Worm (Caenorhabditis elegans) whole organism, L2 larva: Measurements from ENCODE around the gene sru-40.

Experiments used
- C34F6.9 ChIP-seq: fragments of 150-350 bp; optimal IDR thresholded peaks from 2 replicates; lab custom pipeline; 2014; ENCODE audit warnings: missing biosample characterization, missing genetic modification characterization
- F13H6.1 ChIP-seq: sonication (generic microtip); optimal IDR thresholded peaks from 2 replicates; lab custom pipeline; 2016; ENCODE audit warnings: missing genetic modification characterization, missing compliant biosample characterization
- R02D3.7 ChIP-seq: fragments of 150-350 bp; optimal IDR thresholded peaks from 2 replicates; lab custom pipeline; 2014; ENCODE audit warnings: missing biosample characterization, missing genetic modification characterization
- Y55F3AM.14 ChIP-seq: fragments of 200-800 bp; sonication (Bioruptor generic); optimal IDR thresholded peaks from 2 replicates; lab custom pipeline; 2018; ENCODE audit warnings: mild to moderate bottlenecking, missing genetic modification characterization, missing compliant biosample characterization
- alr-1 ChIP-seq: fragments of 150-350 bp; optimal IDR thresholded peaks from 2 replicates; lab custom pipeline; 2014; ENCODE audit warnings: missing biosample characterization, missing genetic modification characterization
- aly-2 ChIP-seq: fragments of 150-350 bp; optimal IDR thresholded peaks from 2 replicates; lab custom pipeline; 2014; ENCODE audit warnings: missing biosample characterization, missing genetic modification characterization
- blmp-1 ChIP-seq: sonication (generic microtip); optimal IDR thresholded peaks from 2 replicates; lab custom pipeline; 2017; ENCODE audit warnings: missing genetic modification characterization, mild to moderate bottlenecking, missing compliant biosample characterization, antibody characterized with exemption, moderate library complexity; ENCODE audit not compliant: insufficient read depth
- ceh-16 ChIP-seq: fragments of 150-350 bp; optimal IDR thresholded peaks from 2 replicates; lab custom pipeline; 2014; ENCODE audit warnings: missing biosample characterization, missing genetic modification characterization
- ceh-82 ChIP-seq: fragments of 150-350 bp; optimal IDR thresholded peaks from 2 replicates; lab custom pipeline; 2014; ENCODE audit warnings: missing biosample characterization, missing genetic modification characterization
- crh-2 ChIP-seq: sonication (generic microtip); optimal IDR thresholded peaks from 2 replicates; lab custom pipeline; 2017; ENCODE audit warnings: missing biosample characterization, missing genetic modification characterization
- elt-3 ChIP-seq: sonication (generic microtip); optimal IDR thresholded peaks from 2 replicates; lab custom pipeline; 2017; ENCODE audit warnings: missing biosample characterization, missing genetic modification characterization
- fos-1 ChIP-seq: fragments of 150-350 bp; optimal IDR thresholded peaks from 2 replicates; lab custom pipeline; 2014; ENCODE audit warnings: missing biosample characterization, missing genetic modification characterization
- gmeb-1 ChIP-seq: fragments of 150-350 bp; optimal IDR thresholded peaks from 2 replicates; lab custom pipeline; 2014; ENCODE audit warnings: missing biosample characterization, missing genetic modification characterization
- lin-11 ChIP-seq: fragments of 150-350 bp; sonication (generic microtip); optimal IDR thresholded peaks from 2 replicates; lab custom pipeline; 2014; ENCODE audit warnings: missing biosample characterization, missing genetic modification characterization, inconsistent platforms, mixed read lengths
- lin-39 ChIP-seq: fragments of 150-350 bp; optimal IDR thresholded peaks from 2 replicates; lab custom pipeline; 2014; ENCODE audit warnings: missing biosample characterization, missing genetic modification reagents, missing genetic modification characterization
- lsy-2 ChIP-seq, 2 experiments: fragments of 150-350 bp in 1 of 2; sonication (generic microtip) in 1 of 2; optimal IDR thresholded peaks; 2 replicates each; lab custom pipeline; 2014 to 2017; ENCODE audit warnings: missing biosample characterization in 2 of 2, missing genetic modification characterization in 2 of 2
- mab-5 ChIP-seq: fragments of 150-350 bp; optimal IDR thresholded peaks from 2 replicates; lab custom pipeline; 2014; ENCODE audit warnings: missing biosample characterization, missing genetic modification characterization
- mbf-1 ChIP-seq: sonication (generic microtip); optimal IDR thresholded peaks from 2 replicates; lab custom pipeline; 2017; ENCODE audit warnings: missing biosample characterization, missing genetic modification characterization
- mdl-1 ChIP-seq, 2 experiments: fragments of 150-350 bp in 1 of 2; sonication (generic microtip) in 1 of 2; optimal IDR thresholded peaks; 2 replicates each; lab custom pipeline; 2017; ENCODE audit warnings: missing biosample characterization in 2 of 2, missing genetic modification characterization in 2 of 2
- nhr-10 ChIP-seq: sonication (generic microtip); optimal IDR thresholded peaks from 2 replicates; lab custom pipeline; 2017; ENCODE audit warnings: missing biosample characterization, missing genetic modification characterization
- nhr-11 ChIP-seq: fragments of 150-350 bp; optimal IDR thresholded peaks from 2 replicates; lab custom pipeline; 2014; ENCODE audit warnings: missing biosample characterization, missing genetic modification characterization
- nhr-12 ChIP-seq: fragments of 150-350 bp; optimal IDR thresholded peaks from 2 replicates; lab custom pipeline; 2014; ENCODE audit warnings: missing biosample characterization, missing genetic modification characterization
- nhr-129 ChIP-seq: fragments of 150-350 bp; optimal IDR thresholded peaks from 2 replicates; lab custom pipeline; 2014; ENCODE audit warnings: missing biosample characterization, missing genetic modification characterization
- nhr-21 ChIP-seq: fragments of 150-350 bp; optimal IDR thresholded peaks from 2 replicates; lab custom pipeline; 2014; ENCODE audit warnings: missing biosample characterization, missing genetic modification characterization
- nhr-237 ChIP-seq: fragments of 150-350 bp; optimal IDR thresholded peaks from 2 replicates; lab custom pipeline; 2014; ENCODE audit warnings: missing biosample characterization, missing genetic modification characterization
- nhr-25 ChIP-seq: fragments of 150-350 bp; sonication (generic microtip); optimal IDR thresholded peaks from 3 replicates; lab custom pipeline; 2014; ENCODE audit warnings: missing biosample characterization, missing genetic modification characterization
- nhr-6 ChIP-seq: fragments of 150-350 bp; optimal IDR thresholded peaks from 2 replicates; lab custom pipeline; 2014; ENCODE audit warnings: missing biosample characterization, missing genetic modification characterization
- nhr-77 ChIP-seq: fragments of 150-350 bp; optimal IDR thresholded peaks from 2 replicates; lab custom pipeline; 2014; ENCODE audit warnings: missing biosample characterization, missing genetic modification characterization
- peb-1 ChIP-seq: fragments of 150-350 bp; optimal IDR thresholded peaks from 2 replicates; lab custom pipeline; 2014; ENCODE audit warnings: missing biosample characterization, missing genetic modification characterization
- skn-1 ChIP-seq: sonication (generic microtip); optimal IDR thresholded peaks from 2 replicates; lab custom pipeline; 2017; ENCODE audit warnings: missing biosample characterization, missing genetic modification characterization
- snpc-4 ChIP-seq: fragments of 150-350 bp; optimal IDR thresholded peaks from 2 replicates; lab custom pipeline; 2014; ENCODE audit warnings: missing biosample characterization, missing genetic modification characterization
- unc-55 ChIP-seq: fragments of 150-350 bp; sonication (generic microtip); optimal IDR thresholded peaks from 3 replicates; lab custom pipeline; 2014; ENCODE audit warnings: missing biosample characterization, missing genetic modification reagents, missing genetic modification characterization
- unc-62 ChIP-seq: fragments of 150-350 bp; optimal IDR thresholded peaks from 2 replicates; lab custom pipeline; 2014; ENCODE audit warnings: missing biosample characterization, missing genetic modification reagents, missing genetic modification characterization
- zag-1 ChIP-seq: fragments of 150-350 bp; optimal IDR thresholded peaks from 2 replicates; lab custom pipeline; 2014; ENCODE audit warnings: missing biosample characterization, missing genetic modification characterization
- ztf-1 ChIP-seq: fragments of 200-800 bp; sonication (Bioruptor generic); conservative IDR thresholded peaks from 2 replicates; pipeline ENCODE4 v1.3.6; 2022; ENCODE audit warnings: missing genetic modification characterization, missing compliant biosample characterization
- ztf-11 ChIP-seq: sonication (generic microtip); optimal IDR thresholded peaks from 2 replicates; lab custom pipeline; 2017; ENCODE audit warnings: missing biosample characterization, missing genetic modification characterization
- ztf-4 ChIP-seq: fragments of 150-350 bp; optimal IDR thresholded peaks from 2 replicates; lab custom pipeline; 2014; ENCODE audit warnings: missing biosample characterization, missing genetic modification characterization

Gene sru-40

DNA sequence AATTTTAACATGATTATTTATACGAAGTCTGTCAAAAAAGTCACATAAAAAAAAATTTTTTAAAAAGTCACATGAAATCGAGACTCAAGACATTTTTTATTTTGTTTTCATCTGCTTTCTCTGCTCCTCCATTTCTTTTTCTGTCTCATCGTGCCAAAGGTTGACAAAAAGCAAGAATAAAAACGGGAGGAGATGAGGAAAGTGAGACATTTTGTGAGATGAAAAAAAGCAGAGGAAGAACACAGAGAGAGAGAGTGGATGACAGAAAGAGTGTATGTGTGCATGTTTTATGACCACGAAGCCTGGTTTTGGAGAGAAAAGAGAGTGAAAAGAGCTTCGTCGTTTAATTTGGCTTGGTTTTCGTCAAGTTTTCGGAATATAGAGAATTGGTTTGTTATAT lies 20.0 kb upstream of the sru-40 start:
- TF ChIP-seq zag-1 (tag; lab: Kevin White, UChicago) (no peak), ztf-1 (GFP tag; lab: Robert Waterston, UW) (no peak), nhr-11 (tag; lab: Kevin White, UChicago) (no peak), nhr-129 (peak; percentile 5), aly-2 (tag; lab: Kevin White, UChicago) (no peak), F13H6.1 (tag; lab: Kevin White, UChicago) (no peak), nhr-77 (tag; lab: Kevin White, UChicago) (no peak), fos-1 (tag; lab: Kevin White, UChicago) (no peak), C34F6.9 (peak; percentile 55), unc-55 (GFP tag; lab: Kevin White, UChicago) (peak; percentile 47), peb-1 (tag; lab: Kevin White, UChicago) (no peak), nhr-6 (no peak), Y55F3AM.14 (GFP tag; lab: Kevin White, UChicago) (no peak), lin-39 (tag; lab: Kevin White, UChicago) (no peak), ceh-16 (tag; lab: Kevin White, UChicago) (no peak), crh-2 (tag; lab: Kevin White, UChicago) (no peak)

ce11 chrV:9848576-9848975 lies 14.8 kb upstream of the sru-40 start:
- TF ChIP-seq nhr-11 (tag; lab: Kevin White, UChicago) (no peak), skn-1 (tag; lab: Kevin White, UChicago) (no peak), lin-11 (no peak), nhr-237 (tag; lab: Kevin White, UChicago) (no peak), ztf-11 (no peak), blmp-1 (no peak), nhr-12 (tag; lab: Kevin White, UChicago) (no peak), ztf-1 (GFP tag; lab: Robert Waterston, UW) (no peak), snpc-4 (tag; lab: Kevin White, UChicago) (no peak), crh-2 (tag; lab: Kevin White, UChicago) (no peak)

DNA sequence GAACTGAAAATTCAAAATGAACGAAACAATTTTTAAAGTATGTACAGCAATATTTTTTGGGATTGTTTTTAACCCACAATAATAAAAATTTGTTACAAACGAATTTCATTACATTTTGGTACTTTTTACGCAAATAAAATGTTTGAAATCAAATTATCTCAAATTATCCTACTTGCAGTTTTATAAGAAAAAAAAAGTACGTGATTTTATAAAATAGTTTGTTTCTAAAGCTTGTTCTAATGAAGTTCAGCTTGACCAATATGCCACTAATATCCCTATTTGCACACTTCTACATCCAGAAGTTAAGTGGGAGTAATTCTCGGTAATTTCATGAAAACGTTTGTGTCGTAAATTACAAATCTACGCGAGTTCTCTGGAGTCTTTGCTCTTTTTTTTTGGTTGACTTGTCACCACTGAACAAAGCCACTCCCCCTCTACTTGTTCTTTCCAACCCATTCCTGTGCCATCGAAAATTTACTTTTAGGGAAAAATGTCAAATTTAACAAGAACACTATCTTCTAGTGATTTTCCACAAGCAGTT lies 9.6 kb upstream of the sru-40 start, which contains the start of gene sru-8:
Gene sru-8, plus strand, starts transcription at position 491 of the 541 bp plus-strand sequence.
- TF ChIP-seq alr-1 (no peak), zag-1 (tag; lab: Kevin White, UChicago) (no peak), ztf-4 (tag; lab: Kevin White, UChicago) (no peak), ceh-16 (tag; lab: Kevin White, UChicago) (no peak), nhr-6 (no peak), nhr-10 (tag; lab: Kevin White, UChicago) (no peak), mdl-1 (tag; optimal IDR thresholded peaks at IDR 0.05; lab: Kevin White, UChicago) (no peak), nhr-25 (no peak)

- TF ChIP-seq mab-5 (tag; lab: Kevin White, UChicago) = no peak
Observed at ce11 chrV:9841376-9841775, 7.6 kb upstream of the sru-40 start, which contains the start of gene sru-36. Gene sru-36, plus strand, starts transcription at chrV:9841676.

ce11 chrV:9837679-9838078 lies 3.9 kb upstream of the sru-40 start, which contains the start of gene srsx-21:
Gene srsx-21, plus strand, starts transcription at chrV:9837979.
- TF ChIP-seq lsy-2 (tag; optimal IDR thresholded peaks at IDR 0.05; lab: Kevin White, UChicago) = no peak
- no peak for TF ChIP-seq nhr-6
- no peak for TF ChIP-seq skn-1 (tag; lab: Kevin White, UChicago)
- no peak for TF ChIP-seq aly-2 (tag; lab: Kevin White, UChicago)
- no peak for TF ChIP-seq peb-1 (tag; lab: Kevin White, UChicago)
- no peak for TF ChIP-seq gmeb-1 (tag; lab: Kevin White, UChicago)
- TF ChIP-seq alr-1 = no peak
- no peak for TF ChIP-seq ceh-82 (tag; lab: Kevin White, UChicago)
- TF ChIP-seq unc-62 (GFP tag; lab: Kevin White, UChicago) = no peak
- no peak for TF ChIP-seq mbf-1 (tag; lab: Kevin White, UChicago)
- no peak for TF ChIP-seq ztf-1 (GFP tag; lab: Robert Waterston, UW)
- TF ChIP-seq R02D3.7 (tag; lab: Kevin White, UChicago) = no peak
- TF ChIP-seq nhr-10 (tag; lab: Kevin White, UChicago) = no peak
- TF ChIP-seq elt-3 (tag; lab: Kevin White, UChicago) = no peak
- TF ChIP-seq nhr-11 (tag; lab: Kevin White, UChicago) = no peak
- TF ChIP-seq ceh-16 (tag; lab: Kevin White, UChicago) = no peak
- TF ChIP-seq nhr-21 (tag; lab: Kevin White, UChicago) = no peak
- no peak for TF ChIP-seq nhr-25
- no peak for TF ChIP-seq nhr-12 (tag; lab: Kevin White, UChicago)
